Worm (Caenorhabditis elegans) whole organism, L4 larva: ENCODE results near the gene cyk-4.

Source experiments
- D1046.2 ChIP-seq: fragments of 200-800 bp; sonication (Bioruptor generic); IDR thresholded peaks from 2 replicates; pipeline ENCODE4 v1.3.6; 2022; ENCODE audit warnings: missing genetic modification characterization, missing compliant biosample characterization
- F37D6.2 ChIP-seq: sonication (generic microtip); optimal IDR thresholded peaks from 2 replicates; lab custom pipeline; 2016; ENCODE audit warnings: mild to moderate bottlenecking, missing genetic modification characterization, missing compliant biosample characterization
- R02D3.7 ChIP-seq: fragments of 150-350 bp; sonication (generic microtip); optimal IDR thresholded peaks from 3 replicates; lab custom pipeline; 2014; ENCODE audit warnings: missing biosample characterization, missing genetic modification characterization
- T20F7.1 ChIP-seq: fragments of 200-800 bp; sonication (Bioruptor generic); optimal IDR thresholded peaks from 2 replicates; lab custom pipeline; 2018; ENCODE audit warnings: mild to moderate bottlenecking, missing genetic modification characterization, missing compliant biosample characterization
- Y5F2A.4 ChIP-seq: fragments of 200-800 bp; sonication (Bioruptor generic); optimal IDR thresholded peaks from 2 replicates; lab custom pipeline; 2018; ENCODE audit warnings: mild to moderate bottlenecking, missing genetic modification characterization, missing compliant biosample characterization
- ZK546.5 ChIP-seq, 2 experiments: sonication (generic microtip); optimal IDR thresholded peaks; 2 replicates each; lab custom pipeline; 2017; ENCODE audit warnings: missing biosample characterization in 2 of 2, missing genetic modification characterization in 2 of 2
- aha-1 ChIP-seq: fragments of 150-350 bp; peaks from one replicate; lab custom pipeline; 2014; ENCODE audit warnings: missing biosample characterization, missing genetic modification characterization
- aly-2 ChIP-seq: sonication (generic microtip); optimal IDR thresholded peaks from 2 replicates; lab custom pipeline; 2018; ENCODE audit warnings: missing biosample characterization, missing genetic modification characterization
- ama-1 ChIP-seq: fragments of 150-350 bp; optimal IDR thresholded peaks from 2 replicates; lab custom pipeline; 2014; ENCODE audit warnings: inconsistent platforms, mixed read lengths
- ceh-44 ChIP-seq: fragments of 200-800 bp; sonication (Bioruptor generic); IDR thresholded peaks from 2 replicates; pipeline ENCODE4 v1.3.6; 2022; ENCODE audit warnings: missing genetic modification reagents, missing genetic modification characterization, missing compliant biosample characterization
- ctbp-1 ChIP-seq: fragments of 200-800 bp; sonication (Bioruptor generic); IDR thresholded peaks from 2 replicates; pipeline ENCODE4 v1.3.6; 2022; ENCODE audit warnings: missing genetic modification reagents, missing genetic modification characterization, missing compliant biosample characterization
- daf-12 ChIP-seq: fragments of 150-350 bp; optimal IDR thresholded peaks from 2 replicates; lab custom pipeline; 2014; ENCODE audit warnings: missing biosample characterization, missing genetic modification reagents, missing genetic modification characterization
- daf-19 ChIP-seq: fragments of 200-800 bp; sonication (Bioruptor generic); conservative IDR thresholded peaks from 2 replicates; pipeline ENCODE4 v1.3.6; 2022; ENCODE audit warnings: missing genetic modification characterization, missing compliant biosample characterization
- daf-8 ChIP-seq: fragments of 200-800 bp; sonication (Bioruptor generic); IDR thresholded peaks from 2 replicates; pipeline ENCODE4 v1.3.6; 2022; ENCODE audit warnings: missing genetic modification characterization, missing compliant biosample characterization
- dmd-8 ChIP-seq: fragments of 200-800 bp; sonication (Bioruptor generic); IDR thresholded peaks from 2 replicates; pipeline ENCODE4 v1.3.6; 2022; ENCODE audit warnings: missing genetic modification characterization, missing compliant biosample characterization
- egl-43 ChIP-seq: fragments of 200-800 bp; sonication (Bioruptor generic); IDR thresholded peaks from 2 replicates; pipeline ENCODE4 v1.3.6; 2022; ENCODE audit warnings: missing genetic modification reagents, missing genetic modification characterization, missing compliant biosample characterization
- fkh-10 ChIP-seq: fragments of 150-350 bp; optimal IDR thresholded peaks from 2 replicates; lab custom pipeline; 2014; ENCODE audit warnings: missing biosample characterization, missing genetic modification reagents, missing genetic modification characterization
- gei-8 ChIP-seq: fragments of 200-800 bp; sonication (Bioruptor generic); optimal IDR thresholded peaks from 2 replicates; lab custom pipeline; 2018; ENCODE audit warnings: mild to moderate bottlenecking, missing genetic modification characterization, missing compliant biosample characterization
- hif-1 ChIP-seq, 2 experiments: sonication (generic microtip); optimal IDR thresholded peaks; 2 replicates each; lab custom pipeline; 2016 to 2017; ENCODE audit warnings: missing compliant biosample characterization in 2 of 2, missing genetic modification characterization in 2 of 2, missing genetic modification reagents in 2 of 2, missing genotype in 2 of 2, mild to moderate bottlenecking in 1 of 2
- hlh-11 ChIP-seq: fragments of 200-800 bp; sonication (Bioruptor generic); optimal IDR thresholded peaks from 2 replicates; lab custom pipeline; 2018; ENCODE audit warnings: mild to moderate bottlenecking, missing genetic modification characterization, missing compliant biosample characterization
- lin-1 ChIP-seq: fragments of 200-800 bp; sonication (Bioruptor generic); IDR thresholded peaks from 2 replicates; pipeline ENCODE4 v1.3.6; 2022; ENCODE audit warnings: missing genetic modification reagents, missing genetic modification characterization, missing compliant biosample characterization
- lin-13 ChIP-seq: fragments of 150-350 bp; optimal IDR thresholded peaks from 2 replicates; lab custom pipeline; 2014; ENCODE audit warnings: missing biosample characterization, missing genetic modification reagents, missing genetic modification characterization
- lin-29 ChIP-seq: fragments of 200-800 bp; sonication (Bioruptor generic); IDR thresholded peaks from 2 replicates; pipeline ENCODE4 v1.3.6; 2022; ENCODE audit warnings: missing genetic modification reagents, missing genetic modification characterization, missing compliant biosample characterization
- lin-39 ChIP-seq: fragments of 150-350 bp; optimal IDR thresholded peaks from 2 replicates; lab custom pipeline; 2014; ENCODE audit warnings: missing biosample characterization, missing genetic modification reagents, missing genetic modification characterization
- mdl-1 ChIP-seq, 2 experiments: fragments of 150-350 bp in 1 of 2; sonication (generic microtip) in 1 of 2; optimal IDR thresholded peaks; 2 replicates each; lab custom pipeline; 2014 to 2017; ENCODE audit warnings: missing biosample characterization in 2 of 2, missing genetic modification characterization in 2 of 2
- mdt-29 ChIP-seq: fragments of 200-800 bp; sonication (Bioruptor generic); IDR thresholded peaks from 2 replicates; pipeline ENCODE4 v1.3.6; 2022; ENCODE audit warnings: missing genetic modification reagents, missing genetic modification characterization, missing compliant biosample characterization
- mep-1 ChIP-seq: fragments of 150-350 bp; sonication (generic microtip); optimal IDR thresholded peaks from 3 replicates; lab custom pipeline; 2014; ENCODE audit warnings: missing biosample characterization, missing genetic modification characterization
- mes-2 ChIP-seq: sonication (generic microtip); optimal IDR thresholded peaks from 2 replicates; lab custom pipeline; 2016; ENCODE audit warnings: missing genotype, mild to moderate bottlenecking, missing genetic modification characterization, missing compliant biosample characterization; ENCODE audit not compliant: poor library complexity, severe bottlenecking
- mxl-2 ChIP-seq: fragments of 200-800 bp; sonication (Bioruptor generic); conservative IDR thresholded peaks from 2 replicates; pipeline ENCODE4 v1.3.6; 2022; ENCODE audit warnings: missing genetic modification reagents, missing genetic modification characterization, missing compliant biosample characterization
- nhr-10 ChIP-seq: fragments of 150-350 bp; optimal IDR thresholded peaks from 2 replicates; lab custom pipeline; 2014; ENCODE audit warnings: missing biosample characterization, missing genetic modification characterization
- nhr-102 ChIP-seq: sonication (generic microtip); optimal IDR thresholded peaks from 2 replicates; lab custom pipeline; 2016; ENCODE audit warnings: mild to moderate bottlenecking, missing genetic modification characterization, moderate library complexity, missing compliant biosample characterization
- pha-4 ChIP-seq, 2 experiments: fragments of 150-350 bp in 1 of 2; fragments of 200-800 bp in 1 of 2; sonication (Bioruptor generic) in 1 of 2; IDR thresholded peaks in 1 of 2; optimal IDR thresholded peaks in 1 of 2; 2 replicates each; pipeline versions ENCODE4 v1.3.6 to Lab custom; 2014 to 2022; ENCODE audit warnings: missing genetic modification characterization in 2 of 2, missing genetic modification reagents in 2 of 2, missing biosample characterization in 1 of 2, missing compliant biosample characterization in 1 of 2
- php-3 ChIP-seq: fragments of 200-800 bp; sonication (Bioruptor generic); IDR thresholded peaks from 2 replicates; pipeline ENCODE4 v1.3.6; 2022; ENCODE audit warnings: missing genetic modification reagents, missing genetic modification characterization, missing compliant biosample characterization
- sdz-12 ChIP-seq: fragments of 200-800 bp; sonication (Bioruptor generic); optimal IDR thresholded peaks from 2 replicates; lab custom pipeline; 2018; ENCODE audit warnings: mild to moderate bottlenecking, missing genetic modification characterization, missing compliant biosample characterization
- set-16 ChIP-seq: fragments of 200-800 bp; sonication (Bioruptor generic); IDR thresholded peaks from 2 replicates; pipeline ENCODE4 v1.3.6; 2022; ENCODE audit warnings: missing genetic modification reagents, missing genetic modification characterization, missing compliant biosample characterization
- spr-1 ChIP-seq: sonication (generic microtip); optimal IDR thresholded peaks from 2 replicates; lab custom pipeline; 2016; ENCODE audit warnings: mild to moderate bottlenecking, missing genetic modification characterization, missing compliant biosample characterization
- tag-97 ChIP-seq: fragments of 200-800 bp; sonication (Bioruptor generic); IDR thresholded peaks from 2 replicates; pipeline ENCODE4 v1.3.6; 2022; ENCODE audit warnings: missing genetic modification characterization, missing compliant biosample characterization
- unc-39 ChIP-seq: sonication (generic microtip); optimal IDR thresholded peaks from 2 replicates; lab custom pipeline; 2017; ENCODE audit warnings: missing biosample characterization, missing genetic modification characterization
- unc-62 ChIP-seq, 3 experiments: fragments of 150-350 bp in 1 of 3; sonication (generic microtip); optimal IDR thresholded peaks in 2 of 3; peaks in 1 of 3; 1 replicate in 1 of 3; 2 replicates in 2 of 3; lab custom pipeline; 2014 to 2017; ENCODE audit warnings: missing biosample characterization in 3 of 3, missing genetic modification characterization in 3 of 3, missing genetic modification reagents in 3 of 3, missing genotype in 1 of 3
- zag-1 ChIP-seq: fragments of 150-350 bp; optimal IDR thresholded peaks from 2 replicates; lab custom pipeline; 2014; ENCODE audit warnings: missing biosample characterization, missing genetic modification characterization
- zfp-2 ChIP-seq: sonication (generic microtip); optimal IDR thresholded peaks from 2 replicates; lab custom pipeline; 2016; ENCODE audit warnings: mild to moderate bottlenecking, missing genetic modification characterization, missing compliant biosample characterization
- zfp-3 ChIP-seq: fragments of 200-800 bp; sonication (Bioruptor generic); conservative IDR thresholded peaks from 2 replicates; pipeline ENCODE4 v1.3.6; 2022; ENCODE audit warnings: missing genetic modification reagents, missing genetic modification characterization, missing compliant biosample characterization
- zip-11 ChIP-seq: fragments of 200-800 bp; sonication (Bioruptor generic); IDR thresholded peaks from 2 replicates; pipeline ENCODE4 v1.3.6; 2022; ENCODE audit warnings: missing genetic modification characterization, missing compliant biosample characterization
- ztf-11 ChIP-seq: fragments of 150-350 bp; optimal IDR thresholded peaks from 2 replicates; lab custom pipeline; 2014; ENCODE audit warnings: missing biosample characterization, missing genetic modification characterization
- ztf-7 ChIP-seq: fragments of 150-350 bp; optimal IDR thresholded peaks from 2 replicates; lab custom pipeline; 2014; ENCODE audit warnings: missing biosample characterization, missing genetic modification characterization

The cyk-4 gene

DNA sequence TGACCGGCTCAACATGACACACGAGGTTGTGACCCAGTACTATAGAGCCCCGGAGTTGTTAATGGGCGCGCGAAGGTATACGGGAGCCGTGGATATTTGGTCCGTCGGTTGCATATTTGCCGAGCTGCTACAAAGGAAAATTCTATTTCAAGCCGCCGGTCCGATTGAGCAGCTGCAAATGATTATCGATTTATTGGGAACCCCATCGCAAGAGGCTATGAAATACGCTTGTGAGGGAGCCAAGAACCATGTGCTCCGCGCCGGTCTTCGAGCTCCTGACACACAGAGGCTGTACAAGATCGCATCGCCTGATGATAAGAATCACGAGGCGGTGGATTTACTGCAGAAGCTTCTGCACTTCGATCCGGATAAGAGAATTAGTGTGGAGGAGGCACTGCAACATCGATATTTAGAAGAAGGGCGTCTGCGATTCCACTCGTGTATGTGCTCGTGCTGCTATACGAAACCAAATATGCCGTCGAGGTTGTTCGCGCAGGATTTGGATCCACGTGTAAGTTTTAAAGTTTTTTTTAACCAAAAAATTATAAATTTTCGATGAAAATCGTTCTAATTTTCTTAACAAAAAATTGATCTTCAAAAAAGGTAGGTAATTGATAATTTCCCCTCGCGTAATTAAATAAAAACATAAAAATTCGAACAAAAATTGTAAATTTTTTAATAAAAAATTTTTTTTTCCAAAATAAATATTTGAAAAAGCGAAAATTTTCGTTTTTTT lies 48.5 kb downstream of the cyk-4 start (continued):
- TF ChIP-seq unc-39, result no peak
- TF ChIP-seq lin-1 (GFP tag; lab: Robert Waterston, UW), result no peak
- TF ChIP-seq ceh-44 (GFP tag; lab: Robert Waterston, UW), result no peak
- TF ChIP-seq mxl-2 (GFP tag; lab: Robert Waterston, UW), result no peak
- no peak for TF ChIP-seq zfp-2
- TF ChIP-seq zag-1 (tag; lab: Kevin White, UChicago), result no peak
- no peak for TF ChIP-seq ztf-11 (tag; lab: Kevin White, UChicago)
- no peak for TF ChIP-seq daf-19 (GFP tag; lab: Robert Waterston, UW)
- TF ChIP-seq ZK546.5 (tag; optimal IDR thresholded peaks at IDR 0.05; lab: Kevin White, UChicago), result no peak
- TF ChIP-seq lin-29, result no peak
- TF ChIP-seq set-16 (GFP tag; lab: Robert Waterston, UW), result peak; percentile 18; the same call in 1 of the 2 replicates
- peak; percentile 37 for TF ChIP-seq sdz-12 (GFP tag; lab: Kevin White, UChicago)
- 0 out of 2 replicates have a peak, but pooled peaks have one; percentile 51 for TF ChIP-seq egl-43
- no peak for TF ChIP-seq zfp-3 (GFP tag; lab: Robert Waterston, UW)
- no peak for TF ChIP-seq nhr-10 (tag; lab: Kevin White, UChicago)
- no peak for TF ChIP-seq ztf-7 (tag; lab: Kevin White, UChicago)
- no peak for TF ChIP-seq mdt-29 (GFP tag; lab: Robert Waterston, UW)
- TF ChIP-seq ama-1 (lab: Kevin White, UChicago), result no peak
- no peak for TF ChIP-seq Y5F2A.4
- TF ChIP-seq R02D3.7 (tag; lab: Kevin White, UChicago), result no peak
- no peak for TF ChIP-seq fkh-10 (GFP tag; lab: Kevin White, UChicago)
- no peak for TF ChIP-seq gei-8 (GFP tag; lab: Kevin White, UChicago)
- no peak for TF ChIP-seq spr-1
- no peak for TF ChIP-seq pha-4 (GFP tag; IDR thresholded peaks at IDR 0.05; lab: Robert Waterston, UW)
- no peak for TF ChIP-seq pha-4 (tag; optimal IDR thresholded peaks at IDR 0.05; lab: Kevin White, UChicago)
- no peak for TF ChIP-seq lin-13 (GFP tag; lab: Kevin White, UChicago)
- peak in 1 of 2 experiments; percentile 54 for TF ChIP-seq unc-62 (GFP tag; optimal IDR thresholded peaks at IDR 0.05 in 1 of 2; lab: Kevin White, UChicago)
- no peak for TF ChIP-seq unc-62 (tag; optimal IDR thresholded peaks at IDR 0.05; lab: Kevin White, UChicago)
- no peak for TF ChIP-seq D1046.2
- TF ChIP-seq F37D6.2 (tag; lab: Kevin White, UChicago), result no peak
- no peak for TF ChIP-seq aly-2 (tag; lab: Kevin White, UChicago)
- no peak for TF ChIP-seq daf-8 (GFP tag; lab: Robert Waterston, UW)

DNA sequence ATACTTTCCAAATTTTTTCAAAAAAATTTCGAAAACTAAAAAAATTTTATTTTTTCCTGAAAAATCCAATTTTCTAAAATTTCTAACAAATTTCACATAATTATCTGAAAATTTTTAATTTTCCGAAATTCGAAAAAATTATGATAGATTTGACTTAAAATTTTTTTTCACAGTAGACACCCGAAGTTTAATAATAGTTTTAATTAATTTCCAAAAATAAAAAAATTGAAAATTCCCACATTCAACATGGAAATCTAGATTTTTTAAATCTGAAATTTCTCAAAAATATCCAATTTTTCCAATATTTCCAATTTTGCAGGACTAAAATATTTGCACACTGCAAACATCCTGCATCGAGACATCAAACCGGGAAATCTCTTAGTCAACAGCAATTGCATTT lies 49.1 kb downstream of the cyk-4 start:
- TF ChIP-seq aha-1 (tag; lab: Kevin White, UChicago) (peak; percentile 91), sdz-12 (GFP tag; lab: Kevin White, UChicago) (no peak), ZK546.5 (tag; optimal IDR thresholded peaks at IDR 0.05; lab: Kevin White, UChicago) (no peak), php-3 (GFP tag; lab: Robert Waterston, UW) (0 out of 2 replicates have a peak, but pooled peaks have one; percentile 7), T20F7.1 (peak; percentile 5), daf-12 (tag; lab: Kevin White, UChicago) (no peak)

DNA sequence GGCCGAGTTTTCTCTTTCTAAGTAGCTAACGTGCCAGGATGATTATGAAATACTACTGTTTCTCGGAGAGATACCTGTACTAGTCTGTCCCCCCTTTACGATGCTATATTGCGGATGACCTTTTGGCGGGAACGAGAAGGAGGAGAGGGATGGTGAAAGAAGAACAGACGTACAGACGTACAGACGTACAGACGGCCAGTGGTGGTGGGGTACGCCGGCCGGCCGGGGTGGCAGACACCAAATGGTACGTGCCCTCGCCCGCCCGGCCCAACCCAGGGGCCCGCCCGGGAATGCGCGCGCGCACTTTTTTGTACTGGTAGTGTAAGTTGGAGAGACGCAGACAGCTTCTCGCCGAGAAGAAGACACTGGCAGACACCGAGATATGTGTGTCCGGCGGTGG lies 50.0 kb downstream of the cyk-4 start:
- TF ChIP-seq sdz-12 (GFP tag; lab: Kevin White, UChicago), result peak; percentile 17
- TF ChIP-seq hif-1 (tag; optimal IDR thresholded peaks at IDR 0.05; lab: Kevin White, UChicago), result peak in 1 of 2 experiments; percentile 54
- TF ChIP-seq dmd-8 (GFP tag; lab: Robert Waterston, UW), result no peak
- TF ChIP-seq daf-12 (tag; lab: Kevin White, UChicago), result no peak
- TF ChIP-seq pha-4 (GFP tag; IDR thresholded peaks at IDR 0.05; lab: Robert Waterston, UW), result peak; percentile 56
- TF ChIP-seq pha-4 (tag; optimal IDR thresholded peaks at IDR 0.05; lab: Kevin White, UChicago), result no peak
- TF ChIP-seq T20F7.1, result no peak
- 0 out of 2 replicates have a peak, but pooled peaks have one; percentile 34 for TF ChIP-seq ctbp-1 (GFP tag; lab: Robert Waterston, UW)
- TF ChIP-seq hlh-11 (tag; lab: Kevin White, UChicago), result peak; percentile 70
- TF ChIP-seq nhr-102, result peak; percentile 16
- peak; percentile 28 for TF ChIP-seq mep-1 (tag; lab: Kevin White, UChicago)
- no peak for TF ChIP-seq lin-39
- no peak for TF ChIP-seq R02D3.7 (tag; lab: Kevin White, UChicago)
- TF ChIP-seq zip-11, result no peak
- TF ChIP-seq egl-43, result peak; percentile 83
- TF ChIP-seq lin-1 (GFP tag; lab: Robert Waterston, UW), result 0 out of 2 replicates have a peak, but pooled peaks have one; percentile 19
- no peak for TF ChIP-seq mes-2
- no peak for TF ChIP-seq tag-97
- TF ChIP-seq mdl-1 (tag; optimal IDR thresholded peaks at IDR 0.05; lab: Kevin White, UChicago), result peak in 1 of 2 experiments; percentile 23
